Fruit fly (Drosophila melanogaster): Measurements from ENCODE around the gene danr.

Gene danr

DNA sequence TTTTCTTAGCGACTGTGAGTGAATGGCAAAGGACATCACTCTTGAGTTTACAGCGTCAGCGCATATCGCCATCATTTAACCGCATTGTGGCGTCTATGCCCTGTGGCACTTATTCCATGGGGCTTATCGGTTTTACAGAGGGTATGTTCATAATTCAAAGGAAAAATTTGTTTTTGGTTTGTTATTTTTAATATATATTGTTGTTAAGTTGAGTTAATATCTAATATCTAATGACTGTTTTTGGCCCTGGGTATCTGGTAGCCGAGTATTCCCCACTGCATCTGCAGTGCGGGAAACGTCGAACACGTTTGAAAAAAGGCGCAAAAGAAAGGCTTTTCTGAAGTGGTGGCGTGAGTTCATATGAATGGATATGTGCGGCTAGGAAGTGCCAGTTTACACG lies 40.6 kb downstream of the danr start (continued):
- peak; percentile 74 for TF ChIP-seq CoRest (tag; optimal IDR thresholded peaks at IDR 0.05)
- TF ChIP-seq CG30403 (GFP tag; optimal IDR thresholded peaks at IDR 0.05), result peak; percentile 67
- peak; percentile 73 for TF ChIP-seq ap (GFP tag; IDR thresholded peaks at IDR 0.05)
- no peak for TF ChIP-seq CG5180 (GFP tag; optimal IDR thresholded peaks at IDR 0.05)
- TF ChIP-seq grn (GFP tag; optimal IDR thresholded peaks at IDR 0.05), result no peak
- TF ChIP-seq CG33557 (GFP tag; optimal IDR thresholded peaks at IDR 0.05), result peak; percentile 83
- TF ChIP-seq CG6175 (GFP tag; IDR thresholded peaks at IDR 0.05), result no peak
- TF ChIP-seq CG10462 (GFP tag; optimal IDR thresholded peaks at IDR 0.05), result peak; percentile 62
- TF ChIP-seq CG4328 (GFP tag; optimal IDR thresholded peaks at IDR 0.05), result no peak
- TF ChIP-seq psq (GFP tag; optimal IDR thresholded peaks at IDR 0.05), result peak; percentile 25
- TF ChIP-seq dati (GFP tag; IDR thresholded peaks at IDR 0.05), result no peak
- peak; percentile 25 for TF ChIP-seq CG7786 (GFP tag; optimal IDR thresholded peaks at IDR 0.05)
- peak; percentile 46 for TF ChIP-seq CG3065 (GFP tag; optimal IDR thresholded peaks at IDR 0.05)
- 0 out of 2 replicates have a peak, but pooled peaks have one; percentile 26 for TF ChIP-seq vvl (GFP tag; IDR thresholded peaks at IDR 0.05)
- no peak for TF ChIP-seq HHEX (GFP tag; optimal IDR thresholded peaks at IDR 0.05)
- TF ChIP-seq CG13287 (GFP tag; IDR thresholded peaks at IDR 0.05; ENCODE audit: partially characterized antibody), result no peak
- TF ChIP-seq Lpt (GFP tag; optimal IDR thresholded peaks at IDR 0.05), result no peak
- peak; percentile 80 for TF ChIP-seq CG2712 (tag; optimal IDR thresholded peaks at IDR 0.05)
- TF ChIP-seq crol (GFP tag; IDR thresholded peaks at IDR 0.05), result peak; percentile 46; the same call in 1 of the 2 replicates
- peak; percentile 79 for TF ChIP-seq gem (tag; optimal IDR thresholded peaks at IDR 0.05)
- no peak for TF ChIP-seq Dip3 (GFP tag; optimal IDR thresholded peaks at IDR 0.05)
- TF ChIP-seq Sry-β (GFP tag; optimal IDR thresholded peaks at IDR 0.05), result no peak
- peak; percentile 16 for TF ChIP-seq cato (GFP tag; optimal IDR thresholded peaks at IDR 0.05; ENCODE audit: borderline replicate concordance)
- peak; percentile 63 for TF ChIP-seq CG14441 (GFP tag; IDR thresholded peaks at IDR 0.05)
- TF ChIP-seq scrt (GFP tag; optimal IDR thresholded peaks at IDR 0.05), result peak; percentile 2
- peak; percentile 49; the same call in 1 of the 2 replicates for TF ChIP-seq ro (GFP tag; IDR thresholded peaks at IDR 0.05)
- peak; percentile 66 for TF ChIP-seq gsb-n (tag; optimal IDR thresholded peaks at IDR 0.05)
- peak; percentile 61 for TF ChIP-seq PHDP (tag; optimal IDR thresholded peaks at IDR 0.05)
- TF ChIP-seq CG10543 (GFP tag; optimal IDR thresholded peaks at IDR 0.05), result no peak
- no peak for TF ChIP-seq sqz (GFP tag; optimal IDR thresholded peaks at IDR 0.05)
- no peak for TF ChIP-seq CG43689 (GFP tag; IDR thresholded peaks at IDR 0.05)
- TF ChIP-seq tgo (GFP tag; IDR thresholded peaks at IDR 0.05), result peak; percentile 56; the same call in 2 of the 3 replicates
- TF ChIP-seq abd-A (tag; optimal IDR thresholded peaks at IDR 0.05), result no peak
- no peak for TF ChIP-seq tx (GFP tag; optimal IDR thresholded peaks at IDR 0.05)
- no peak for TF ChIP-seq CG11398 (GFP tag; optimal IDR thresholded peaks at IDR 0.05)
- TF ChIP-seq slbo (GFP tag; IDR thresholded peaks at IDR 0.05), result peak; percentile 48
- no peak for TF ChIP-seq bowl (GFP tag; IDR thresholded peaks at IDR 0.05)
- TF ChIP-seq cwo (GFP tag; optimal IDR thresholded peaks at IDR 0.05), result no peak
- TF ChIP-seq CG2116 (GFP tag; optimal IDR thresholded peaks at IDR 0.05), result peak; percentile 33
- TF ChIP-seq eyg (GFP tag; optimal IDR thresholded peaks at IDR 0.05), result no peak
- TF ChIP-seq CG3163 (GFP tag; optimal IDR thresholded peaks at IDR 0.05), result no peak
- peak; percentile 55 for TF ChIP-seq CG1024 (GFP tag; IDR thresholded peaks at IDR 0.05)
- TF ChIP-seq h (optimal IDR thresholded peaks at IDR 0.05), result no peak
- peak; percentile 2 for TF ChIP-seq Spps (tag; optimal IDR thresholded peaks at IDR 0.05)
- no peak for TF ChIP-seq CG31388 (GFP tag; optimal IDR thresholded peaks at IDR 0.05)
- no peak for TF ChIP-seq Sry-δ (GFP tag; optimal IDR thresholded peaks at IDR 0.05)
- TF ChIP-seq Dip2 (GFP tag; IDR thresholded peaks at IDR 0.05), result no peak
